Worm (Caenorhabditis elegans) whole organism, L1 larva: ENCODE results near the gene fbxa-214.

Source experiments
- F16B12.6 ChIP-seq: fragments of 150-350 bp; optimal IDR thresholded peaks from 2 replicates; lab custom pipeline; 2014; ENCODE audit warnings: missing biosample characterization, missing genetic modification characterization
- alr-1 ChIP-seq: fragments of 200-800 bp; sonication (Bioruptor generic); optimal IDR thresholded peaks from 2 replicates; lab custom pipeline; 2018; ENCODE audit warnings: borderline replicate concordance, mild to moderate bottlenecking, missing genetic modification characterization, missing compliant biosample characterization
- blmp-1 ChIP-seq: fragments of 150-350 bp; optimal IDR thresholded peaks from 2 replicates; lab custom pipeline; 2014; ENCODE audit warnings: missing biosample characterization, missing genetic modification characterization
- ceh-82 ChIP-seq, 3 experiments: fragments of 150-350 bp in 1 of 3; sonication (generic microtip) in 2 of 3; optimal IDR thresholded peaks; 2 replicates each; lab custom pipeline; 2014 to 2017; ENCODE audit warnings: missing biosample characterization in 3 of 3, missing genetic modification characterization in 3 of 3
- ces-1 ChIP-seq: fragments of 150-350 bp; optimal IDR thresholded peaks from 2 replicates; lab custom pipeline; 2014; ENCODE audit warnings: missing biosample characterization, missing genetic modification reagents, missing genetic modification characterization
- dpl-1 ChIP-seq, 3 experiments: fragments of 150-350 bp in 2 of 3; sonication (generic microtip) in 1 of 3; optimal IDR thresholded peaks; 2 replicates each; lab custom pipeline; 2014 to 2017; ENCODE audit warnings: missing biosample characterization in 3 of 3, missing genetic modification characterization in 3 of 3, missing genetic modification reagents in 3 of 3
- dsc-1 ChIP-seq: sonication (generic microtip); optimal IDR thresholded peaks from 2 replicates; lab custom pipeline; 2016; ENCODE audit warnings: mild to moderate bottlenecking, missing genetic modification characterization, missing compliant biosample characterization
- efl-1 ChIP-seq, 4 experiments: fragments of 150-350 bp; optimal IDR thresholded peaks in 3 of 4; peaks in 1 of 4; 1 replicate in 1 of 4; 2 replicates in 3 of 4; lab custom pipeline; 2014; ENCODE audit warnings: missing biosample characterization in 2 of 4, missing genetic modification characterization in 2 of 4, missing genetic modification reagents in 2 of 4
- egl-27 ChIP-seq, 2 experiments: fragments of 150-350 bp in 1 of 2; sonication (generic microtip); optimal IDR thresholded peaks; 3 replicates each; lab custom pipeline; 2017 to 2018; ENCODE audit warnings: missing biosample characterization in 2 of 2, missing genetic modification characterization in 2 of 2, missing genetic modification reagents in 2 of 2
- elt-2 ChIP-seq: sonication (generic microtip); optimal IDR thresholded peaks from 2 replicates; lab custom pipeline; 2016; ENCODE audit warnings: missing genetic modification characterization, mild to moderate bottlenecking, inconsistent platforms, missing compliant biosample characterization, missing genetic modification reagents
- fkh-8 ChIP-seq: sonication (generic microtip); optimal IDR thresholded peaks from 2 replicates; lab custom pipeline; 2016; ENCODE audit warnings: mild to moderate bottlenecking, missing genetic modification characterization, missing compliant biosample characterization
- fos-1 ChIP-seq: fragments of 150-350 bp; optimal IDR thresholded peaks from 2 replicates; lab custom pipeline; 2014; ENCODE audit warnings: missing biosample characterization, missing genetic modification characterization
- grh-1 ChIP-seq: fragments of 200-800 bp; sonication (Bioruptor generic); IDR thresholded peaks from 2 replicates; pipeline ENCODE4 v1.3.6; 2022; ENCODE audit warnings: missing genetic modification reagents, missing genetic modification characterization, missing compliant biosample characterization
- jun-1 ChIP-seq: fragments of 150-350 bp; optimal IDR thresholded peaks from 2 replicates; lab custom pipeline; 2014; ENCODE audit warnings: missing biosample characterization, missing genetic modification reagents, missing genetic modification characterization
- lin-14 ChIP-seq: fragments of 200-800 bp; sonication (Bioruptor generic); optimal IDR thresholded peaks from 2 replicates; lab custom pipeline; 2018; ENCODE audit warnings: mild to moderate bottlenecking, missing genetic modification characterization, moderate library complexity, missing compliant biosample characterization
- lin-15B ChIP-seq: fragments of 150-350 bp; sonication (generic microtip); optimal IDR thresholded peaks from 3 replicates; lab custom pipeline; 2014; ENCODE audit warnings: missing biosample characterization, missing genetic modification characterization
- lin-35 ChIP-seq, 2 experiments: fragments of 150-350 bp; optimal IDR thresholded peaks; 2 replicates each; lab custom pipeline; 2014; ENCODE audit warnings: missing biosample characterization in 2 of 2, missing genetic modification characterization in 2 of 2, missing genetic modification reagents in 2 of 2
- lsy-2 ChIP-seq, 2 experiments: fragments of 150-350 bp; optimal IDR thresholded peaks; 2 replicates each; lab custom pipeline; 2014; ENCODE audit warnings: missing biosample characterization in 2 of 2, missing genetic modification characterization in 2 of 2
- mdl-1 ChIP-seq, 2 experiments: fragments of 150-350 bp; optimal IDR thresholded peaks; 2 replicates each; lab custom pipeline; 2014 to 2017; ENCODE audit warnings: missing biosample characterization in 2 of 2, missing genetic modification characterization in 2 of 2, inconsistent platforms in 1 of 2
- mep-1 ChIP-seq: fragments of 150-350 bp; optimal IDR thresholded peaks from 2 replicates; lab custom pipeline; 2014; ENCODE audit warnings: missing biosample characterization, missing genetic modification characterization
- nhr-11 ChIP-seq: fragments of 150-350 bp; optimal IDR thresholded peaks from 2 replicates; lab custom pipeline; 2014; ENCODE audit warnings: missing biosample characterization, missing genetic modification characterization
- nhr-12 ChIP-seq: sonication (generic microtip); optimal IDR thresholded peaks from 2 replicates; lab custom pipeline; 2017; ENCODE audit warnings: missing biosample characterization, missing genetic modification characterization
- nhr-20 ChIP-seq: sonication (generic microtip); optimal IDR thresholded peaks from 2 replicates; lab custom pipeline; 2016; ENCODE audit warnings: mild to moderate bottlenecking, missing genetic modification characterization, missing compliant biosample characterization
- nhr-47 ChIP-seq: sonication (generic microtip); optimal IDR thresholded peaks from 2 replicates; lab custom pipeline; 2016; ENCODE audit warnings: mild to moderate bottlenecking, missing genetic modification characterization, moderate library complexity, missing compliant biosample characterization
- nhr-71 ChIP-seq: sonication (generic microtip); optimal IDR thresholded peaks from 2 replicates; lab custom pipeline; 2016; ENCODE audit warnings: mild to moderate bottlenecking, missing genetic modification characterization, moderate library complexity, missing compliant biosample characterization
- nhr-85 ChIP-seq: sonication (generic microtip); peaks from one replicate; lab custom pipeline; 2016; ENCODE audit warnings: missing genetic modification characterization, inconsistent platforms, missing compliant biosample characterization
- nhr-90 ChIP-seq: sonication (generic microtip); optimal IDR thresholded peaks from 2 replicates; lab custom pipeline; 2016; ENCODE audit warnings: mild to moderate bottlenecking, missing genetic modification characterization, missing compliant biosample characterization; ENCODE audit not compliant: poor library complexity
- pag-3 ChIP-seq: sonication (generic microtip); optimal IDR thresholded peaks from 2 replicates; lab custom pipeline; 2017; ENCODE audit warnings: missing genetic modification characterization, mild to moderate bottlenecking, missing compliant biosample characterization, antibody characterized with exemption, borderline replicate concordance; ENCODE audit not compliant: insufficient read depth
- pax-3 ChIP-seq: fragments of 200-800 bp; sonication (Bioruptor generic); optimal IDR thresholded peaks from 2 replicates; lab custom pipeline; 2018; ENCODE audit warnings: mild to moderate bottlenecking, missing genetic modification characterization, moderate library complexity, missing compliant biosample characterization
- rnt-1 ChIP-seq: sonication (generic microtip); optimal IDR thresholded peaks from 2 replicates; lab custom pipeline; 2016; ENCODE audit warnings: mild to moderate bottlenecking, missing genetic modification characterization, moderate library complexity, missing compliant biosample characterization
- snpc-4 ChIP-seq: fragments of 150-350 bp; optimal IDR thresholded peaks from 2 replicates; lab custom pipeline; 2014; ENCODE audit warnings: missing biosample characterization, missing genetic modification characterization
- snu-23 ChIP-seq: sonication (generic microtip); optimal IDR thresholded peaks from 2 replicates; lab custom pipeline; 2016; ENCODE audit warnings: missing genetic modification characterization, missing compliant biosample characterization
- sox-4 ChIP-seq: sonication (generic microtip); optimal IDR thresholded peaks from 2 replicates; lab custom pipeline; 2016; ENCODE audit warnings: missing genetic modification characterization, missing compliant biosample characterization
- swsn-7 ChIP-seq: sonication (generic microtip); optimal IDR thresholded peaks from 2 replicates; lab custom pipeline; 2016; ENCODE audit warnings: missing genetic modification characterization, missing compliant biosample characterization
- tbx-2 ChIP-seq: sonication (generic microtip); optimal IDR thresholded peaks from 2 replicates; lab custom pipeline; 2016; ENCODE audit warnings: missing genetic modification characterization, missing compliant biosample characterization
- xbp-1 ChIP-seq: sonication (generic microtip); optimal IDR thresholded peaks from 2 replicates; lab custom pipeline; 2016; ENCODE audit warnings: missing genetic modification characterization, missing compliant biosample characterization
- zag-1 ChIP-seq: fragments of 150-350 bp; optimal IDR thresholded peaks from 2 replicates; lab custom pipeline; 2014; ENCODE audit warnings: missing biosample characterization, missing genetic modification characterization

The fbxa-214 gene

ce11 chrV:6044448-6044847 is 25.4 kb downstream of the fbxa-214 start (continued):
- TF ChIP-seq grh-1 (GFP tag; lab: Robert Waterston, UW) = no peak
- TF ChIP-seq dsc-1 (tag; lab: Kevin White, UChicago) = no peak
- no peak for TF ChIP-seq mep-1 (tag; lab: Kevin White, UChicago)

- TF ChIP-seq mdl-1 (tag; optimal IDR thresholded peaks at IDR 0.05; lab: Kevin White, UChicago) (peak in 1 of 2 experiments; percentile 35), lin-35 (GFP tag; optimal IDR thresholded peaks at IDR 0.05; lab: Kevin White, UChicago) (peak; percentile 90 to 94), zag-1 (no peak), mep-1 (tag; lab: Kevin White, UChicago) (peak; percentile 51), nhr-47 (tag; lab: Kevin White, UChicago) (peak; percentile 20), snu-23 (GFP tag; lab: Kevin White, UChicago) (peak; percentile 53), blmp-1 (tag; lab: Kevin White, UChicago) (peak; percentile 12), tbx-2 (tag; lab: Kevin White, UChicago) (peak; percentile 26), F16B12.6 (tag; lab: Kevin White, UChicago) (peak; percentile 77), fkh-8 (tag; lab: Kevin White, UChicago) (peak; percentile 5), jun-1 (tag; lab: Kevin White, UChicago) (peak; percentile 63), elt-2 (tag; lab: Kevin White, UChicago) (peak; percentile 38), nhr-11 (no peak), nhr-85 (tag; lab: Kevin White, UChicago) (peak; percentile 64), sox-4 (tag; lab: Kevin White, UChicago) (no peak), egl-27 (tag; optimal IDR thresholded peaks at IDR 0.05; lab: Kevin White, UChicago) (no peak), ces-1 (GFP tag; lab: Kevin White, UChicago) (no peak), ceh-82 (tag; optimal IDR thresholded peaks at IDR 0.05; lab: Kevin White, UChicago) (peak in 1 of 3 experiments; percentile 17), lsy-2 (tag; optimal IDR thresholded peaks at IDR 0.05; lab: Kevin White, UChicago) (peak; percentile 38 to 42), efl-1 (optimal IDR thresholded peaks at IDR 0.05; lab: Kevin White, UChicago) (peak; percentile 89 to 92), efl-1 (GFP tag; optimal IDR thresholded peaks at IDR 0.05 in 1 of 2; lab: Kevin White, UChicago) (peak; percentile 91 to 98), nhr-71 (tag; lab: Kevin White, UChicago) (peak; percentile 45), nhr-90 (tag; lab: Kevin White, UChicago) (peak; percentile 27), dpl-1 (GFP tag; optimal IDR thresholded peaks at IDR 0.05; lab: Kevin White, UChicago) (peak; percentile 75 to 92 (median 85)), nhr-12 (tag; lab: Kevin White, UChicago) (no peak), alr-1 (tag; lab: Kevin White, UChicago) (no peak), pag-3 (tag; lab: Kevin White, UChicago) (no peak), nhr-20 (tag; lab: Kevin White, UChicago) (peak; percentile 46), fos-1 (tag; lab: Kevin White, UChicago) (peak; percentile 69), swsn-7 (tag; lab: Kevin White, UChicago) (peak; percentile 28), snpc-4 (no peak), xbp-1 (peak; percentile 43), rnt-1 (tag; lab: Kevin White, UChicago) (peak; percentile 58), pax-3 (tag; lab: Kevin White, UChicago) (no peak), lin-14 (peak; percentile 80), lin-15B (tag; lab: Kevin White, UChicago) (peak; percentile 8)
These were observed 26.3 kb downstream of the fbxa-214 start, which contains the start of gene cpi-2 for ce11 chrV:6043275-6044271. Gene cpi-2 (plus strand): TSS chrV:6044062.
